Fruit fly (Drosophila melanogaster): ENCODE measurements around the gene tow.

The tow gene

dm6 chr3L:6925843-6926242 is 16.8 kb upstream of the tow start (continued):
- TF ChIP-seq PHDP (tag; optimal IDR thresholded peaks at IDR 0.05), result no peak
- no peak for TF ChIP-seq vnd (GFP tag; IDR thresholded peaks at IDR 0.05; ENCODE audit: partially characterized antibody)
- TF ChIP-seq bsh (GFP tag; optimal IDR thresholded peaks at IDR 0.05), result no peak
- TF ChIP-seq CG18599 (GFP tag; optimal IDR thresholded peaks at IDR 0.05), result no peak
- no peak for TF ChIP-seq zfh2 (GFP tag; optimal IDR thresholded peaks at IDR 0.05)
- TF ChIP-seq Usf (GFP tag; optimal IDR thresholded peaks at IDR 0.05), result no peak
- peak; percentile 72 for TF ChIP-seq Nf-YB (GFP tag; optimal IDR thresholded peaks at IDR 0.05)
- TF ChIP-seq Nf-YA (GFP tag; IDR thresholded peaks at IDR 0.05), result no peak
- TF ChIP-seq Opbp (GFP tag; IDR thresholded peaks at IDR 0.05; ENCODE audit: partially characterized antibody), result 0 out of 3 replicates have a peak, but pooled peaks have one; percentile 40
- peak; percentile 62 for TF ChIP-seq ci (GFP tag; IDR thresholded peaks at IDR 0.05)
- TF ChIP-seq chinmo (GFP tag; IDR thresholded peaks at IDR 0.05; ENCODE audit: partially characterized antibody), result 0 out of 4 replicates have a peak, but pooled peaks have one; percentile 35
- TF ChIP-seq wdn (GFP tag; IDR thresholded peaks at IDR 0.05), result no peak
- no peak for TF ChIP-seq Stat92E (GFP tag; optimal IDR thresholded peaks at IDR 0.05)
- no peak for TF ChIP-seq tio (GFP tag; optimal IDR thresholded peaks at IDR 0.05)
- no peak for TF ChIP-seq lab (GFP tag; optimal IDR thresholded peaks at IDR 0.05)
- TF ChIP-seq CG6175 (GFP tag; IDR thresholded peaks at IDR 0.05), result no peak
- no peak for TF ChIP-seq CG3065 (GFP tag; optimal IDR thresholded peaks at IDR 0.05)
- no peak for TF ChIP-seq Dll (GFP tag; IDR thresholded peaks at IDR 0.05; ENCODE audit: partially characterized antibody)
- TF ChIP-seq grau (tag; optimal IDR thresholded peaks at IDR 0.05), result no peak
- TF ChIP-seq knrl (GFP tag; IDR thresholded peaks at IDR 0.05; ENCODE audit: partially characterized antibody), result no peak
- no peak for TF ChIP-seq lilli (GFP tag; optimal IDR thresholded peaks at IDR 0.05)
- peak; percentile 39 for TF ChIP-seq stwl (tag; optimal IDR thresholded peaks at IDR 0.05)
- TF ChIP-seq gce (GFP tag; IDR thresholded peaks at IDR 0.05), result no peak
- TF ChIP-seq CG14014 (GFP tag; IDR thresholded peaks at IDR 0.05), result no peak
- no peak for TF ChIP-seq NC2α (GFP tag; optimal IDR thresholded peaks at IDR 0.05)
- TF ChIP-seq mld (GFP tag; IDR thresholded peaks at IDR 0.05; ENCODE audit: partially characterized antibody), result no peak
- TF ChIP-seq CG15479 (GFP tag; optimal IDR thresholded peaks at IDR 0.05), result no peak
- no peak for TF ChIP-seq Sin3A (optimal IDR thresholded peaks at IDR 0.05)
- TF ChIP-seq HHEX (GFP tag; optimal IDR thresholded peaks at IDR 0.05), result no peak
- TF ChIP-seq CG7786 (GFP tag; optimal IDR thresholded peaks at IDR 0.05), result no peak
- TF ChIP-seq CG17385 (GFP tag; optimal IDR thresholded peaks at IDR 0.05), result peak; percentile 87
- TF ChIP-seq CG2199 (GFP tag; IDR thresholded peaks at IDR 0.05), result peak; percentile 70; the same call in 1 of the 3 replicates
- TF ChIP-seq NC2β (GFP tag; optimal IDR thresholded peaks at IDR 0.05), result no peak
- no peak for TF ChIP-seq Optix (GFP tag; IDR thresholded peaks at IDR 0.05)
- TF ChIP-seq unpg (GFP tag; optimal IDR thresholded peaks at IDR 0.05), result no peak
- TF ChIP-seq CG18764 (GFP tag; optimal IDR thresholded peaks at IDR 0.05), result no peak
- TF ChIP-seq CTCF (GFP tag; optimal IDR thresholded peaks at IDR 0.05), result peak; percentile 48
- no peak for TF ChIP-seq CG8359 (GFP tag; optimal IDR thresholded peaks at IDR 0.05; ENCODE audit: borderline replicate concordance)
- no peak for TF ChIP-seq wek (GFP tag; optimal IDR thresholded peaks at IDR 0.05)
- no peak for TF ChIP-seq dan (GFP tag; IDR thresholded peaks at IDR 0.05)
- no peak for TF ChIP-seq TFAM (GFP tag; optimal IDR thresholded peaks at IDR 0.05)
- no peak for TF ChIP-seq CG32767 (GFP tag; IDR thresholded peaks at IDR 0.05)
- no peak for TF ChIP-seq trem (tag; optimal IDR thresholded peaks at IDR 0.05)
- no peak for TF ChIP-seq Trl (optimal IDR thresholded peaks at IDR 0.05)
- no peak for TF ChIP-seq Trl (GFP tag; optimal IDR thresholded peaks at IDR 0.05)
- no peak for TF ChIP-seq E2f2 (GFP tag; IDR thresholded peaks at IDR 0.05)
- TF ChIP-seq CG32532 (GFP tag; IDR thresholded peaks at IDR 0.05), result no peak
- TF ChIP-seq Atf-2 (GFP tag; optimal IDR thresholded peaks at IDR 0.05), result no peak
- no peak for TF ChIP-seq tna (GFP tag; IDR thresholded peaks at IDR 0.05; ENCODE audit: partially characterized antibody)
- TF ChIP-seq CG9437 (GFP tag; optimal IDR thresholded peaks at IDR 0.05), result no peak
- TF ChIP-seq CG10565 (GFP tag; optimal IDR thresholded peaks at IDR 0.05), result no peak
- TF ChIP-seq al (GFP tag; IDR thresholded peaks at IDR 0.05), result no peak
